Fruit fly (Drosophila melanogaster): Measurements from ENCODE around the gene CG18628.

- TF ChIP-seq CG8478 (optimal IDR thresholded peaks at IDR 0.05) (no peak), psq (optimal IDR thresholded peaks at IDR 0.05) (no peak), pan (optimal IDR thresholded peaks at IDR 0.05) (no peak), EcR (GFP tag; optimal IDR thresholded peaks at IDR 0.05) (no peak), usp (GFP tag; optimal IDR thresholded peaks at IDR 0.05) (no peak), Dll (optimal IDR thresholded peaks at IDR 0.05) (no peak)
Measured at dm6 chr3L:10659993-10660743, 20.6 kb downstream of the CG18628 start.
